Fruit fly (Drosophila melanogaster): ENCODE results near the gene CG5953.

Gene CG5953

DNA sequence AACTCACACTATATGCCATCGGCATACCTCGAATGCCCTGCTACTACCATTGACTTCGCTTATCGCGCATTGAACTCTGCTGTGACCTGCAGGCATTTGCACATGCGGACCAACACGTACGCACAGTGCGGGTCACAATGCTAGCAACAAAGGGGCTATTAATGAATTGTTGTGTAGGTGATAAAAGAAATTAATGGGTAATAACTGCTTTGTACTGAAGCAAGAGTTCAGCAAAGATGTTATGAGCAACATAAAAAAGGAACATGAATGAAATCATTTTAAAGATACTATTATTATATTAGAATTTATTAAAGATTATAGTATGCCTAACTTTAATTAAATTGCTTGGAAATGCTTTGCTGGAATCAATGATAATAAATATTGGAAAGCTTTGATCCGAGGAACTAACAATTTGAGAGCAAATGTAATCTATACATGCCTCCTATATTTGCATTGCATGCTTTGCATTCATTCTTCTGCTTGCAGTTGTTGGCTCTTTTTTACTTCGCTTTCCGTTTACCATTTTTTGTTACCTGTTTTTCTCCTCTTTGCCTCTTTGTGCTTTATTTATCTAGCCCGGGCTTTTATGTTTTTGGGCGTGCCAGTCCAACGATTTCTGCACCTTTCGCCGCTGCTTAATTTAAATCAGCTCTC lies 29.7 kb downstream of the CG5953 start (continued):
- TF ChIP-seq ATbp (GFP tag; optimal IDR thresholded peaks at IDR 0.05) (no peak), run (tag; optimal IDR thresholded peaks at IDR 0.05) (no peak), CG2678 (tag; optimal IDR thresholded peaks at IDR 0.05) (no peak), wek (GFP tag; optimal IDR thresholded peaks at IDR 0.05) (no peak), Scr (GFP tag; IDR thresholded peaks at IDR 0.05; ENCODE audit: partially characterized antibody) (no peak), Fer3 (tag; optimal IDR thresholded peaks at IDR 0.05) (no peak), Lhr (GFP tag; optimal IDR thresholded peaks at IDR 0.05) (no peak), D (optimal IDR thresholded peaks at IDR 0.05) (no peak), D (GFP tag; optimal IDR thresholded peaks at IDR 0.05) (no peak), BtbVII (GFP tag; optimal IDR thresholded peaks at IDR 0.05) (no peak), abd-A (tag; optimal IDR thresholded peaks at IDR 0.05) (no peak), CG3065 (GFP tag; optimal IDR thresholded peaks at IDR 0.05) (no peak), NC2α (GFP tag; optimal IDR thresholded peaks at IDR 0.05) (no peak), tgo (GFP tag; IDR thresholded peaks at IDR 0.05) (no peak)

DNA sequence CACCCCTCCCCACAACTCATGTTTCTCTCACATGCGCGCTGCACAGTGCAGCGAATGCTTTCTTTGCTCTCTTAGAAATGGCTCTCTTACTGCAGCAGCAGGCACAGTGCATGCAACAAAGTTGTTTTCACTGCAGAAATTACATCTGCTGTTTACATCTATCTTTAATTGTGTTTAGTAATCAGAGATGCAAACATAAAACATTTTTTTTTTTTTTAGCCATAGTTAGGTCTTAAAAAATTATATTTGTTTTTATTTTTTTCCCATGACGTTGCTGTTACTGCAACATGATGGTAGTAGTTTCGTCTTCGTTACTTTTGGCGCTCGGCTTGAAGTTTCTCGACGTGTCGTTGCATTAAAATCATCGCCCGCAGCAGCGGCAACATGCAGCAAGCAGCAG lies 31.3 kb downstream of the CG5953 start:
- no peak for TF ChIP-seq run (tag; optimal IDR thresholded peaks at IDR 0.05)
- TF ChIP-seq mld (GFP tag; IDR thresholded peaks at IDR 0.05; ENCODE audit: partially characterized antibody), result no peak
- TF ChIP-seq CG8388 (GFP tag; optimal IDR thresholded peaks at IDR 0.05), result peak; percentile 80
- TF ChIP-seq mam (GFP tag; optimal IDR thresholded peaks at IDR 0.05), result no peak
- TF ChIP-seq Drgx (GFP tag; IDR thresholded peaks at IDR 0.05), result peak; percentile 33; the same call in 1 of the 2 replicates
- TF ChIP-seq Max (GFP tag; optimal IDR thresholded peaks at IDR 0.05), result no peak
- no peak for TF ChIP-seq pita (GFP tag; optimal IDR thresholded peaks at IDR 0.05)
- peak; percentile 23 for TF ChIP-seq CG3163 (GFP tag; optimal IDR thresholded peaks at IDR 0.05)
- TF ChIP-seq CG11695 (GFP tag; IDR thresholded peaks at IDR 0.05), result no peak
- TF ChIP-seq ara (GFP tag; IDR thresholded peaks at IDR 0.05), result no peak
- no peak for TF ChIP-seq sug (tag; optimal IDR thresholded peaks at IDR 0.05)
- TF ChIP-seq CG17829 (tag; optimal IDR thresholded peaks at IDR 0.05), result no peak
- no peak for TF ChIP-seq sna (GFP tag; IDR thresholded peaks at IDR 0.05; ENCODE audit: partially characterized antibody)
- no peak for TF ChIP-seq onecut (GFP tag; IDR thresholded peaks at IDR 0.05)
- peak in 1 of 2 experiments; percentile 36 for TF ChIP-seq Trl (optimal IDR thresholded peaks at IDR 0.05)
- no peak for TF ChIP-seq Trl (GFP tag; optimal IDR thresholded peaks at IDR 0.05)
- no peak for TF ChIP-seq CG1832 (GFP tag; optimal IDR thresholded peaks at IDR 0.05)
- no peak for TF ChIP-seq Rx (GFP tag; IDR thresholded peaks at IDR 0.05)
- no peak for TF ChIP-seq gsb (GFP tag; IDR thresholded peaks at IDR 0.05)
- no peak for TF ChIP-seq pfk (GFP tag; optimal IDR thresholded peaks at IDR 0.05)
- TF ChIP-seq Dip3 (GFP tag; optimal IDR thresholded peaks at IDR 0.05), result no peak
- no peak for TF ChIP-seq CG4282 (GFP tag; optimal IDR thresholded peaks at IDR 0.05)
- TF ChIP-seq kni (GFP tag; optimal IDR thresholded peaks at IDR 0.05), result no peak
- TF ChIP-seq hbn (GFP tag; IDR thresholded peaks at IDR 0.05; ENCODE audit: partially characterized antibody), result no peak
- no peak for TF ChIP-seq scrt (GFP tag; optimal IDR thresholded peaks at IDR 0.05)
- no peak for TF ChIP-seq E2f1 (GFP tag; IDR thresholded peaks at IDR 0.05)
- no peak for TF ChIP-seq GATAe (GFP tag; conservative IDR thresholded peaks at IDR 0.05)
- TF ChIP-seq Side (GFP tag; optimal IDR thresholded peaks at IDR 0.05), result no peak
- no peak for TF ChIP-seq CG13775 (GFP tag; optimal IDR thresholded peaks at IDR 0.05)
- TF ChIP-seq Oaz (GFP tag; IDR thresholded peaks at IDR 0.05), result no peak
- no peak for TF ChIP-seq Chrac-16 (GFP tag; optimal IDR thresholded peaks at IDR 0.05)
- no peak for TF ChIP-seq ato (GFP tag; IDR thresholded peaks at IDR 0.05; ENCODE audit: partially characterized antibody)
